Worm (Caenorhabditis elegans) whole organism, early embryonic: ENCODE data around the gene ZK1058.9.
A peak's percentile ranks its signal among the peaks of the same experiment; 100 is the strongest.

Experiments used
- B0310.2 ChIP-seq: sonication (generic microtip); optimal IDR thresholded peaks from 2 replicates; lab custom pipeline; 2016; ENCODE audit warnings: mild to moderate bottlenecking, missing genetic modification characterization, missing compliant biosample characterization
- F13C5.2 ChIP-seq: sonication (generic microtip); optimal IDR thresholded peaks from 2 replicates; lab custom pipeline; 2017; ENCODE audit warnings: mild to moderate bottlenecking, missing genetic modification characterization, inconsistent platforms, missing compliant biosample characterization
- aly-1 ChIP-seq: sonication (generic microtip); optimal IDR thresholded peaks from 2 replicates; lab custom pipeline; 2016; ENCODE audit warnings: missing genetic modification characterization, missing compliant biosample characterization
- ama-1 ChIP-seq: fragments of 150-350 bp; optimal IDR thresholded peaks from 2 replicates; lab custom pipeline; 2014
- ceh-13 ChIP-seq: fragments of 200-800 bp; sonication (Bioruptor generic); optimal IDR thresholded peaks from 2 replicates; lab custom pipeline; 2018; ENCODE audit warnings: mild to moderate bottlenecking, missing genetic modification characterization, missing compliant biosample characterization
- ceh-36 ChIP-seq: sonication (generic microtip); optimal IDR thresholded peaks from 2 replicates; lab custom pipeline; 2016; ENCODE audit warnings: missing genetic modification characterization, inconsistent platforms, missing compliant biosample characterization
- ets-7 ChIP-seq: sonication (generic microtip); optimal IDR thresholded peaks from 2 replicates; lab custom pipeline; 2016; ENCODE audit warnings: missing genotype, missing genetic modification characterization, missing compliant biosample characterization
- flt-1 ChIP-seq: fragments of 200-800 bp; sonication (Bioruptor generic); IDR thresholded peaks from 2 replicates; pipeline ENCODE4 v1.3.6; 2022; ENCODE audit warnings: missing genetic modification characterization, missing compliant biosample characterization
- hmbx-1 ChIP-seq: sonication (generic microtip); optimal IDR thresholded peaks from 2 replicates; lab custom pipeline; 2016; ENCODE audit warnings: mild to moderate bottlenecking, missing genetic modification characterization, missing compliant biosample characterization
- hmg-4 ChIP-seq: fragments of 200-800 bp; sonication (Bioruptor generic); optimal IDR thresholded peaks from 2 replicates; lab custom pipeline; 2018; ENCODE audit warnings: mild to moderate bottlenecking, missing genetic modification characterization, missing compliant biosample characterization
- hnd-1 ChIP-seq: sonication (generic microtip); optimal IDR thresholded peaks from 2 replicates; lab custom pipeline; 2016; ENCODE audit warnings: missing genetic modification characterization, missing compliant biosample characterization
- pes-1 ChIP-seq: fragments of 200-800 bp; sonication (Bioruptor generic); IDR thresholded peaks from 2 replicates; pipeline ENCODE4 v1.3.6; 2022; ENCODE audit warnings: missing genetic modification reagents, missing genetic modification characterization, missing compliant biosample characterization
- scrt-1 ChIP-seq: fragments of 200-800 bp; sonication (Bioruptor generic); IDR thresholded peaks from 2 replicates; pipeline ENCODE4 v1.3.6; 2022; ENCODE audit warnings: missing genetic modification characterization, missing compliant biosample characterization
- sea-1 ChIP-seq: fragments of 200-800 bp; sonication (Bioruptor generic); conservative IDR thresholded peaks from 2 replicates; pipeline ENCODE4 v1.3.6; 2022; ENCODE audit warnings: missing genetic modification characterization, missing compliant biosample characterization
- tbx-11 ChIP-seq: fragments of 200-800 bp; sonication (Bioruptor generic); IDR thresholded peaks from 2 replicates; pipeline ENCODE4 v1.3.6; 2022; ENCODE audit warnings: missing genetic modification characterization, missing compliant biosample characterization
- tbx-37 ChIP-seq: fragments of 200-800 bp; sonication (Bioruptor generic); conservative IDR thresholded peaks from 2 replicates; pipeline ENCODE4 v1.3.6; 2022; ENCODE audit warnings: missing genetic modification reagents, missing genetic modification characterization, missing compliant biosample characterization
- tra-4 ChIP-seq: sonication (generic microtip); optimal IDR thresholded peaks from 2 replicates; lab custom pipeline; 2017; ENCODE audit warnings: missing genetic modification characterization, missing compliant biosample characterization

The ZK1058.9 gene

DNA sequence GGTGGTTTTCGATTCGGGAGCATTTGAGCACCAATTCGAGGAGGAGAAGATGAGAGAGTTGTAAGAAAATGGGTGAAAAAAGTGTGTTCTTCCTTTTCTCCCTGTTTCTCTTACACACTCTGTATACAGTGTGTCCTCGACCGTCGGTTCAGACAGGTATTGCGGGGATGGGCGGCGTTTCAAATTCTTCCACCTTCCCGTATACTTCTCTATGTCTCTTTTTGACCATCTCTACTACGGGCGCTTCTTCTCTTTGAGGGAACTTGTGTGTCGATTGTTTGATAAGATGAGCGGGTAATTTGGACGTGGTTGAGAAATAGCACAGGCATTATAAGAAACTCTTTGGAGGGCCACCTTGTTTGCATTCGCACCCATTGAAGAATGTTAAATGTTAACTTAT is 38.4 kb downstream of the ZK1058.9 start:
- TF ChIP-seq aly-1 (tag; lab: Kevin White, UChicago) (no peak), hmg-4 (GFP tag; lab: Kevin White, UChicago) (peak; percentile 18)

DNA sequence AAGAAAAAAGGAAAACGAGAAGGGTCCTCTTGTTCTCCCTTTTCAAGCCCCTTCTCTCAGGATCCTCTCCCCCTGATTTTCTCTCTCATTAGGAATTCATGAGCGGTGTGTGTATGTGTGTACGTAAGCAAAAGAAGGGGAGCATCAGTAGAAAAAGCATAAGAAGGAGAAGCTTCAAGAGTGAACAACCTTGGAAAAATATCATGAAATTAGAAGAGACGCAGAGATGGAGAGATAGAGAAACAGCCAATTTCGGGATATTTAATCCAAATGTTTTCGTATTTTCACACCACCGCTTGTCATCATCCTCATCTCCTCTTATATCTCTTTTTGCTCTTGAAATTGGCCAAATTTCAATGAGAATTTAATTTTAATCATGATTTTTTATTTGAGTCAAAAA is 42.9 kb downstream of the ZK1058.9 start:
- no peak for TF ChIP-seq ceh-36
- TF ChIP-seq ama-1 = no peak
- TF ChIP-seq ceh-13 = no peak
- no peak for TF ChIP-seq hmbx-1 (tag; lab: Kevin White, UChicago)
- TF ChIP-seq scrt-1 (GFP tag; lab: Robert Waterston, UW) = no peak
- no peak for TF ChIP-seq flt-1
- TF ChIP-seq hnd-1 (tag; lab: Kevin White, UChicago) = no peak
- TF ChIP-seq B0310.2 (tag; lab: Kevin White, UChicago) = no peak
- no peak for TF ChIP-seq aly-1 (tag; lab: Kevin White, UChicago)
- no peak for TF ChIP-seq tra-4 (tag; lab: Kevin White, UChicago)
- no peak for TF ChIP-seq F13C5.2 (tag; lab: Kevin White, UChicago)
- TF ChIP-seq tbx-37 (GFP tag; lab: Robert Waterston, UW) = no peak
- no peak for TF ChIP-seq hmg-4 (GFP tag; lab: Kevin White, UChicago)
- TF ChIP-seq pes-1 (GFP tag; lab: Robert Waterston, UW) = no peak

DNA sequence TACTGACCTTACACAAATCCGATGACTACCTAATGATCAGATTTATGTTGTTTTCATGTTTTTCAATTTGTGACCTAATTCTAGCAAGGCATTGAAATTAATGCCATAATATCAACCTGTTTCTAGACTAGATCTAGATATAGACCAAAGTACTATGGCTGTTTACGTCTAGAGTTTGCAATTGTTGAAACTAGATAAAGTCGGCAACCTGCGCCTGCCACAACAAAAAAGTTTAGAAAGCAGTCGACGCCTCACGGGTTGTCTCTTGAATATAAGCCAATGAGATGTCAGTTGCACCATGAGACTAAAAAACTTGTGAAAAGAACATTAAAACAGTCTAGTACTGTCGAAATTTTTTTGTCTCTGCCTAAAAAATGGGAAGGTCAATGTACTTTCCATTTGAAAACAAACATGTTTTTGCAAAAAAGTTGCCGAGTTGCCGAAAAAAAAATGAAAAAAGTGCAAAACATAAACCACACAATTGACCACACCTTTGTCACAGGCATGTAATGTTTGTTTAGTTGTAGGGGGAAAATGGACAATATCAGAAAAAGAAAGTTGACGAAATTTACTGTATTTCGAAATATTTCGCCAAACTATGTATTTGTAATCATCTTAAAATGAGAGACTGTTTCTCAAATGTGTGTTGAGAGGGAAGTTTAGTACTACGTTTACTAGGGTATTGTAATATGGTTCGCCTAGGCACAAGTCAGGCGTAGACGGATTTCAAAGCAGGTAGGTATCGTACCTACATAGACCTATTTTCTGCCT is 46.8 kb downstream of the ZK1058.9 start:
- no peak for TF ChIP-seq flt-1
- no peak for TF ChIP-seq F13C5.2 (tag; lab: Kevin White, UChicago)
- no peak for TF ChIP-seq ceh-13
- no peak for TF ChIP-seq ets-7 (tag; lab: Kevin White, UChicago)
- no peak for TF ChIP-seq ama-1
- no peak for TF ChIP-seq scrt-1 (GFP tag; lab: Robert Waterston, UW)
- no peak for TF ChIP-seq tbx-11 (GFP tag; lab: Robert Waterston, UW)
- TF ChIP-seq aly-1 (tag; lab: Kevin White, UChicago) = no peak

DNA sequence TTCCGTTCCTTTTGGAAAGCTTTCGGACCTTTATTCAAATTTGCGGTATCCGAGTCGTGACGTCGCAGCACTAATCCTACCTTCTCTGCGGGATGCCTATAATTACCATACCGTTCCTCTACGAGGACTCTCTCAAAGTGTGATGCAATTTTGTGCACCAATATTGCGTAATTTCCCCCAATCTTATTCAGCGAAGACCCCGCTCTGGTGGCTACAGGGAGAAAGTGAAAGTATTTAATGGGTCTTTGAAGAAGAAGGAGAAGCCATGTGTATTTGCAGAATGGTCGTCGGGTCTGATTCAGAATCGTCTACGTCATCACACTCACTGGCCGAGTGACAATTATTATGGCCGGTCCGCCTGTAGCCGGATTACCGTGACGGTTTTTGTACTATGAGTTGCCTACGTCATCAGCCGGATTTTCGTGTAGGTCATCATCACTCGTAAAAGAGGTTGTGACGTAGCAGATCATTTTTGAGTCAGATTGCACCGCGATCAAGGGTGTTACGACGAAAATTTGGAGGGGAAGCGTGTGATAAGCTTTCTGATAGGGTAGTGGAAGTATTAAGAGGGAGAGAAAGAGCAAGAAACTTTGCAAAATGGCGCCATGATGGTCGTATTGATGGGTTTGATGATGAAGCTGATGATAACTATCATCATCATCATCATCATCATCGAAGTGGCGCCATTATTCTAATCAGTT is 49.7 kb downstream of the ZK1058.9 start:
- TF ChIP-seq flt-1 (no peak), F13C5.2 (tag; lab: Kevin White, UChicago) (no peak), ceh-36 (peak; percentile 56), B0310.2 (tag; lab: Kevin White, UChicago) (no peak), tra-4 (tag; lab: Kevin White, UChicago) (no peak), aly-1 (tag; lab: Kevin White, UChicago) (no peak)

DNA sequence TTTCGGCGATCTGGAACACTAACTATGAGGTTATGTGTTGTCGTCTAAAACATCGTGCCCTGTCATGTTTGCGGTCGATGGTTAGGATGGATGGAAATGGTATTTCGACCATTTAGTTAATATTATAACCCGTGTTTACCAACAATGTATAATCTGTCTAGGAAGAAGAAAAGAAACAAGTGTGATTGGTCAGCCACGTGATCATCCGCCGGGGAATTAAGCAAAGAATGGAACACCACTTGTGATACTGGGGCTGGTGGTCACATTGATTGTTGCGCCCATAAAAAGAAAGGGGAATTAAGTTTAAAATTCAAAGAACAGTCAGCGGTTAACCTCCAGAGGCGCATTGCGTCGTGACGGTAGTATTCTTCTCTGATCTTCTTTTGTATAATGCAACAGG is 50.4 kb downstream of the ZK1058.9 start:
- no peak for TF ChIP-seq sea-1 (GFP tag; lab: Robert Waterston, UW)
- no peak for TF ChIP-seq ceh-36
- no peak for TF ChIP-seq F13C5.2 (tag; lab: Kevin White, UChicago)
- TF ChIP-seq ceh-13 = no peak
- no peak for TF ChIP-seq tbx-11 (GFP tag; lab: Robert Waterston, UW)
- TF ChIP-seq tbx-37 (GFP tag; lab: Robert Waterston, UW) = no peak

DNA sequence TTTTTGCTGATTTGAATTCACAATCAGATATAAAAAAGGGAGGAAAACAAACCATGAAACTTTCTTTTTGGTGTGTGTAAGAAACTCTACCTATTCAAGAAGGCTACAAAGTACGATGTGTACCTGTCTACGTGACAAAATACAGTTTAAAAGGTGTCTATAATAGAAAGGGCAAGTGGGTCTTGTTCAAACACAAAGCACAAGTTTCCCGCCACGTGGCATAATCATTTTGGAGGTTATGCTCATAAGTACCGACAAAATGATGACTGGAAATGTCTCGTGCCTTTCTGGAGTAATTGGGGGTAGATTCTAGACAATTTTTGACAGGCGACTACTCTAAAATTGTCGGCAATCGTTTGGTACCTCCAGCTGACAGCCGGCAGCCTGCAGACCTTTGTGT is 51.1 kb downstream of the ZK1058.9 start:
- TF ChIP-seq tra-4 (tag; lab: Kevin White, UChicago) (no peak), ets-7 (tag; lab: Kevin White, UChicago) (no peak), tbx-37 (GFP tag; lab: Robert Waterston, UW) (no peak), ceh-13 (no peak), hmg-4 (GFP tag; lab: Kevin White, UChicago) (no peak), hnd-1 (tag; lab: Kevin White, UChicago) (no peak), tbx-11 (GFP tag; lab: Robert Waterston, UW) (no peak), sea-1 (GFP tag; lab: Robert Waterston, UW) (no peak), ama-1 (no peak), F13C5.2 (tag; lab: Kevin White, UChicago) (no peak), flt-1 (no peak), aly-1 (tag; lab: Kevin White, UChicago) (no peak), hmbx-1 (tag; lab: Kevin White, UChicago) (no peak), pes-1 (GFP tag; lab: Robert Waterston, UW) (no peak), ceh-36 (no peak), B0310.2 (tag; lab: Kevin White, UChicago) (no peak), scrt-1 (GFP tag; lab: Robert Waterston, UW) (no peak)

DNA sequence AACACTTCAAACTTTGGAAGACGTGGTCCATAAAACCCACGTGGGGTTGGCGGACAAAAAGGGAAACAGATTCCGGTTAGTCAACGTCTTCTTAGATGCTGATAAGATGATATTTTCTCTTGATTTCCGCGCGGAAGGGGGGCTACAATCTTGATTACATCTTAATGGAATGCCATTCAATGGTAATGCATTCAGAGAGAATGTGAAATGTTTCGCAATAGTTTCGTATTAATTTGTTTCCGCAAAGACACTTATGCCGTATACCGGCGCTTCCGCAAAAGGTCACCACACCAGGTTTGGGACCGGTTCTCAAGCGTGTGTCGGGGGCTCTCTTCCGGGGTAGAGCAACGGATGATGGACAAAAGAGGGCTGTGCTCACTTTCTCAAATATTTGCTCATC is 51.5 kb downstream of the ZK1058.9 start:
- TF ChIP-seq flt-1 (no peak), F13C5.2 (tag; lab: Kevin White, UChicago) (no peak), tbx-37 (GFP tag; lab: Robert Waterston, UW) (no peak), tbx-11 (GFP tag; lab: Robert Waterston, UW) (no peak), hmg-4 (GFP tag; lab: Kevin White, UChicago) (no peak), ama-1 (no peak), ets-7 (tag; lab: Kevin White, UChicago) (no peak), hnd-1 (tag; lab: Kevin White, UChicago) (no peak), ceh-36 (no peak), sea-1 (GFP tag; lab: Robert Waterston, UW) (no peak), hmbx-1 (tag; lab: Kevin White, UChicago) (no peak), scrt-1 (GFP tag; lab: Robert Waterston, UW) (no peak), aly-1 (tag; lab: Kevin White, UChicago) (no peak), pes-1 (GFP tag; lab: Robert Waterston, UW) (no peak)
